Worm (Caenorhabditis elegans) whole organism, L3 larva: ENCODE data around the gene F47B8.5.

Experiments used
- R02D3.7 ChIP-seq: fragments of 150-350 bp; optimal IDR thresholded peaks from 2 replicates; lab custom pipeline; 2014; ENCODE audit warnings: missing biosample characterization, missing genetic modification characterization
- aly-2 ChIP-seq: fragments of 150-350 bp; optimal IDR thresholded peaks from 2 replicates; lab custom pipeline; 2014; ENCODE audit warnings: missing biosample characterization, missing genetic modification characterization
- elt-1 ChIP-seq: fragments of 150-350 bp; optimal IDR thresholded peaks from 2 replicates; lab custom pipeline; 2014; ENCODE audit warnings: missing biosample characterization, missing genetic modification characterization
- fkh-2 ChIP-seq: fragments of 150-350 bp; optimal IDR thresholded peaks from 2 replicates; lab custom pipeline; 2014; ENCODE audit warnings: missing biosample characterization, missing genetic modification reagents, missing genetic modification characterization
- lin-15B ChIP-seq: fragments of 150-350 bp; optimal IDR thresholded peaks from 2 replicates; lab custom pipeline; 2014; ENCODE audit warnings: missing biosample characterization, missing genetic modification characterization
- mml-1 ChIP-seq: fragments of 150-350 bp; sonication (generic microtip); optimal IDR thresholded peaks from 3 replicates; lab custom pipeline; 2014; ENCODE audit warnings: missing biosample characterization, missing genetic modification characterization
- nhr-25 ChIP-seq: sonication (generic microtip); optimal IDR thresholded peaks from 2 replicates; lab custom pipeline; 2017; ENCODE audit warnings: missing biosample characterization, missing genetic modification characterization
- nhr-28 ChIP-seq: fragments of 150-350 bp; optimal IDR thresholded peaks from 2 replicates; lab custom pipeline; 2014; ENCODE audit warnings: missing biosample characterization, missing genetic modification characterization
- pha-4 ChIP-seq: fragments of 150-350 bp; optimal IDR thresholded peaks from 2 replicates; lab custom pipeline; 2014; ENCODE audit warnings: missing biosample characterization, missing genetic modification reagents, missing genetic modification characterization
- snpc-4 ChIP-seq: fragments of 150-350 bp; optimal IDR thresholded peaks from 2 replicates; lab custom pipeline; 2014; ENCODE audit warnings: missing biosample characterization, missing genetic modification characterization
- unc-39 ChIP-seq: sonication (generic microtip); optimal IDR thresholded peaks from 4 replicates; lab custom pipeline; 2017; ENCODE audit warnings: missing biosample characterization, missing genetic modification characterization

DNA sequence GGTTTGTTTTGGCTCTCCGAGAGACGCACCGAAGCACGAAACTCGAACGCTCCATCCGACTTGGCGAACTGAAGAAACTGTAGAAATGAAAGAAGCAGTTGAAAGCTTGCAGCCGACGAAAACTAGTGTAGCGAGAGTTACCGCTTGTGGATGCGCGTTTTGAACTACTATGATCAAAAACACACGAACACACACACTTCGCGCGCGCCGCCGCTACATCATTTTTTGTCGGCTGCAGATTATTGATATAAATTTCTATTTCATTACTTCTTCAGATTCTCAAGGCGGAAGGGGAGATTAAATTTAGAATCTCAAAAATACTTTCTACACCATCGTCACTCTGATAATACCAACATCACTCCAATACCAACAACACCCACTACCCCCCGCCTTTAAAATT is 34.3 kb upstream of the F47B8.5 start:
- no peak for TF ChIP-seq mml-1
- no peak for TF ChIP-seq R02D3.7 (tag; lab: Kevin White, UChicago)
- no peak for TF ChIP-seq snpc-4 (tag; lab: Kevin White, UChicago)
- no peak for TF ChIP-seq pha-4 (tag; lab: Kevin White, UChicago)
- TF ChIP-seq nhr-25 (tag; lab: Kevin White, UChicago): no peak
- TF ChIP-seq nhr-28 (tag; lab: Kevin White, UChicago): no peak
- TF ChIP-seq aly-2 (tag; lab: Kevin White, UChicago): no peak
- no peak for TF ChIP-seq fkh-2 (tag; lab: Kevin White, UChicago)
- TF ChIP-seq elt-1 (tag; lab: Kevin White, UChicago): no peak
- no peak for TF ChIP-seq unc-39 (tag; lab: Kevin White, UChicago)
- no peak for TF ChIP-seq lin-15B
